Worm (Caenorhabditis elegans): ENCODE measurements around the gene set-12.

The set-12 gene

DNA sequence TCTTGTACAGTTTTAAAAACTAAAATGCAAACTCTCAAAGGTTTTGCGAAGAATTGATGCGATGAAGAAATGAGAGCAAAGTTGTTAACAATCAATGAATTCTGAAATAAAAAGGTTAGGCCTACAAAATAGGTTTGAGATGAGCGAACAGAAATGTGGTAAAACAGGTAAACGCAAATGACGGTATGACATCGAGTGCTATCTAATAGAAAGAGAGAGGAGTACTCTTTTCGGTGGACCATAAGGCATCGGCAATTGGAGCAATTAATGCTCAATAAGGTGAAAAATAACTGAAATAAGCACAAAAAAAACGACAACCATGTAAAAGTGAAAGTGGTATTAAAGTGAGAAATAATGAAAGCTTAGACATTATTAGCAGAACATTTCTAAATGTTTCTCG lies at the start of gene set-12:
Gene set-12 (minus strand): TSS at position 101 of the 400 bp plus-strand sequence.
- no peak for TF ChIP-seq aly-2 (tag; optimal IDR thresholded peaks at IDR 0.05)

DNA sequence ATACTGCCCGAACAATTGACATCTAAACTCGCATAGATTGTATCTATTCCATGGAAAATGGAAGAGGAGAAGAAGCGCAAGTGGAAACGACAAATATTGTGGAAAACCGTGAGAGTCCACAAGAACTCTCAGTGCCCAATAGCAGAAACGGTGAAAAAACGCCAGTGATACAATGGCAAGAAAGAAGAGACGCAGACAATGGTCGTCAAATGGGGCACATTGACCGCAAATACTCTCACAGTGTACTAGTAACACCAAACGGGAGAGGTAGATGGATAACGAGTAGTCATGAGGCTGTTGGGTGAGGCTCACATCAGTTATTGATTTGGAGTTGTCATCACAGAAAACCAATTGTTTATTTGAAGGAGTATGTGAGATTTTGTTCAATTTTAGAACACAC lies 46.3 kb upstream of the set-12 start, which contains the start of gene ZK154.4:
Gene ZK154.4 (minus strand): TSS at position 27 of the 400 bp plus-strand sequence.
- no peak for TF ChIP-seq mml-1 (tag; optimal IDR thresholded peaks at IDR 0.05)
- TF ChIP-seq elt-2 (tag; optimal IDR thresholded peaks at IDR 0.05), result peak; percentile 36
- peak; percentile 41 for TF ChIP-seq ceh-28 (tag; optimal IDR thresholded peaks at IDR 0.05)
- TF ChIP-seq elt-1 (tag; optimal IDR thresholded peaks at IDR 0.05), result no peak
- TF ChIP-seq eor-1 (tag; optimal IDR thresholded peaks at IDR 0.05), result no peak
- TF ChIP-seq sea-2 (GFP tag; optimal IDR thresholded peaks at IDR 0.05), result no peak
- TF ChIP-seq unc-62 (GFP tag; optimal IDR thresholded peaks at IDR 0.05), result no peak
- no peak for TF ChIP-seq elt-3 (tag; optimal IDR thresholded peaks at IDR 0.05)
- TF ChIP-seq nfya-1 (tag; optimal IDR thresholded peaks at IDR 0.05; ENCODE audit: insufficient read depth), result peak; percentile 74
- no peak for TF ChIP-seq lsy-12 (tag; optimal IDR thresholded peaks at IDR 0.05)
- TF ChIP-seq lin-15B (tag; optimal IDR thresholded peaks at IDR 0.05), result peak; percentile 11
- no peak for TF ChIP-seq nhr-67 (tag; optimal IDR thresholded peaks at IDR 0.05)
- no peak for TF ChIP-seq nhr-12 (tag; optimal IDR thresholded peaks at IDR 0.05)
- peak; percentile 51 for TF ChIP-seq lin-39 (tag; optimal IDR thresholded peaks at IDR 0.05)
- TF ChIP-seq pha-4 (tag; optimal IDR thresholded peaks at IDR 0.05), result peak; percentile 91
- TF ChIP-seq hmg-11 (tag; optimal IDR thresholded peaks at IDR 0.05), result peak; percentile 77
- TF ChIP-seq nhr-237 (tag; optimal IDR thresholded peaks at IDR 0.05), result no peak
- no peak for TF ChIP-seq snpc-4 (tag; optimal IDR thresholded peaks at IDR 0.05)
- TF ChIP-seq nhr-43 (tag; optimal IDR thresholded peaks at IDR 0.05; ENCODE audit: poor library complexity, severe bottlenecking), result peak; percentile 33
- no peak for TF ChIP-seq zag-1 (tag; optimal IDR thresholded peaks at IDR 0.05)
- peak; percentile 25 for TF ChIP-seq egl-5 (tag; optimal IDR thresholded peaks at IDR 0.05)
- no peak for TF ChIP-seq ceh-82 (tag; optimal IDR thresholded peaks at IDR 0.05)

DNA sequence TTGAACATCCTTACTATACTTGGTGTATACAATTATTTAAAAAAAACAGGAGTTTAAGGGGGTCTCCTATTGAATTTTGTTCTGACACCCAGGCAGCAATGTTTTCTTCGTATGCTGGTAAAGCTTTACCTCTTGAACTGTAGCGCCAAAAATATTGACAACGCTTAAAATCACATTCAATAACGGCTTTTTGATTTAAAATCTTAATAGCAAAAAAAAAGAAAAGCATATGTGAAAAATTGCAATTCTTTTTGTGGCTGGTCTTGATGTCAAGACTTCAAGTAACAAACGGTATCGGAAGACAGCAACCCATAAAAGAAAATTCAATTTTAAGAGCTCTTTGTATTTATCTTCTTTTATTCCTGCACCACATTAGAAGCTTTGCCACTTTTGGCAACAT lies 45.8 kb upstream of the set-12 start:
- TF ChIP-seq nhr-28 (tag; optimal IDR thresholded peaks at IDR 0.05) (no peak), nhr-77 (tag; optimal IDR thresholded peaks at IDR 0.05) (no peak), nhr-12 (tag; optimal IDR thresholded peaks at IDR 0.05) (no peak), nhr-76 (tag; optimal IDR thresholded peaks at IDR 0.05) (no peak), aly-2 (tag; optimal IDR thresholded peaks at IDR 0.05) (no peak), daf-12 (tag; optimal IDR thresholded peaks at IDR 0.05) (no peak)

DNA sequence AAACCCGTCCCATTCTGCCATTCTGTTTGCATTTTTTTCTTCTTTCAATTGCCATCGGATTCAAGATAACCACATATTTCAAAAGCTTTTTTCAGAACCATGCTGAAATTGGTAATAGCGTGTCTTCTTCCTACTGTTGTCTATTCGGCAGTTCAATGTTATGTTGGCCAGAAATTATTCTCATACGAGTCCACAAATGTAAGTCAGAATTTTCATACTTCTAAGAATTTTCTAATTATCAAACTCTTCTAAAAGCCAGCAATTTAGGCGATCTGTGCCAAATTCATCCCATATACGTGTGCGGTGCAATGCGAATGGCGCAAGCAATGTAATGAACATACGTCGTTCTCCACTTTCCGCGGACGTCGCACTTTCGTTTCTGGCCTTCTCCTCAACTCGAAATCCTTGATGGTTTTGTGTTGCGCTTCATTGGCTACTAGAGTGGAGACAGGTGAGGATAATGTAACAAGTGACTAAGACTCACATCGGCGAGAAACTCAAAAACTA lies 43.5 kb upstream of the set-12 start, which contains the start of gene ZK154.1:
Gene ZK154.1 (plus strand): TSS at position 51 of the 507 bp plus-strand sequence.
- no peak for TF ChIP-seq ztf-11 (tag; optimal IDR thresholded peaks at IDR 0.05)
- no peak for TF ChIP-seq ZK546.5 (tag; optimal IDR thresholded peaks at IDR 0.05)
- no peak for TF ChIP-seq elt-2 (tag; optimal IDR thresholded peaks at IDR 0.05)
- no peak for TF ChIP-seq daf-12 (tag; optimal IDR thresholded peaks at IDR 0.05)
- no peak for TF ChIP-seq eor-1 (tag; optimal IDR thresholded peaks at IDR 0.05)
- TF ChIP-seq lin-39 (tag; optimal IDR thresholded peaks at IDR 0.05), result no peak
- TF ChIP-seq unc-39 (tag; optimal IDR thresholded peaks at IDR 0.05), result no peak
- no peak for TF ChIP-seq pqm-1 (tag; optimal IDR thresholded peaks at IDR 0.05)
- TF ChIP-seq nhr-28 (tag; optimal IDR thresholded peaks at IDR 0.05), result no peak
- no peak for TF ChIP-seq lin-15B (tag; optimal IDR thresholded peaks at IDR 0.05)

DNA sequence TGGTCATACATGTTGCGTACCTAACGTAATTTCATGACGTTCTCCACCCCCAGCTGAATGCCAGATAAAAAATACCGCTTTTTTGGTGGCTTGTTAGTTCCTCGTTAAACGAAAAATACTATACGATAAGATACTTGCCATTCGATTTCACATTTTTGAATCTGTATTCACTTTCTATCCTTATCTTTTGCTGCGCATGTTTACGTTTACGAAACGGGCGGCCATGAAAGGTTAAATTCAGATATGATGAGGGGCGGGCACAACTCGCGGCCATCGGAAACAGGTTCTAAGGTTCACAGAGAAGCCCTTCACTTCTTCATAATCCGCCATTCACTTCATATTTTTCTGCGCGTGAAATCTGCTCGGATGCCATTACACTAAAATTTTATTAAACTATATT lies 42.7 kb upstream of the set-12 start:
- peak in 1 of 3 experiments; percentile 13 for TF ChIP-seq elt-3 (tag; optimal IDR thresholded peaks at IDR 0.05)
- peak; percentile 67 for TF ChIP-seq nhr-25 (tag; optimal IDR thresholded peaks at IDR 0.05)
- no peak for TF ChIP-seq ceh-9 (tag; optimal IDR thresholded peaks at IDR 0.05)

DNA sequence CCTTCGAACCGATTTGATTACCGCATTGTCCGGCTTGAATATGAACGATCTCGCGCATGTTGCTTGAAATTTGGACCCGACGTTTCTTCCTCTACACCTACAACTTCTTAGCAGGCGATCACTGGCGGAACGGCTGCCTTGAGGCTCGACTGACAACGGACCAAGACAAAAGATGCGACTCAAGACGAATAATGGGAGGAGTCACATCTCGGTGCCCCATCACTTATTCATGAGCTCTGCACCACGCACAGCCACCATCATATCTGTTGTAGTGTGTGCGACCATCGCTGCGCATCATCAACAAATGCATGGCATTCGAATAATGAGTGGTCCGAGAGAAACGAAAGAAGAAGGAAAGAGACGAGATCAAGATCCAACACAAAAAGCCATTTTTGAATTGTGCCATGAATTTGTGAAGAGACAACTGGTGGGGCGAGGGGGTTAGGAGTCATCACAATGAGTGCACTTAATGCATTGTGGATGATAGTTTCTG lies 40.5 kb upstream of the set-12 start, which contains the start of gene mec-7:
Gene mec-7 (minus strand): TSS at position 181 of the 493 bp plus-strand sequence.
- no peak for TF ChIP-seq nhr-67 (tag; optimal IDR thresholded peaks at IDR 0.05)
- TF ChIP-seq pqm-1 (tag; optimal IDR thresholded peaks at IDR 0.05), result no peak
- TF ChIP-seq jun-1 (tag; optimal IDR thresholded peaks at IDR 0.05), result no peak
- no peak for TF ChIP-seq elt-3 (tag; optimal IDR thresholded peaks at IDR 0.05)
- TF ChIP-seq egl-5 (tag; optimal IDR thresholded peaks at IDR 0.05), result no peak
- TF ChIP-seq fos-1 (tag; optimal IDR thresholded peaks at IDR 0.05), result no peak
- TF ChIP-seq elt-1 (tag; optimal IDR thresholded peaks at IDR 0.05), result no peak
- no peak for TF ChIP-seq ztf-4 (tag; optimal IDR thresholded peaks at IDR 0.05)
- no peak for TF ChIP-seq daf-12 (tag; optimal IDR thresholded peaks at IDR 0.05)
- no peak for TF ChIP-seq elt-2 (tag; optimal IDR thresholded peaks at IDR 0.05)
- TF ChIP-seq fkh-2 (tag; optimal IDR thresholded peaks at IDR 0.05), result no peak

Data from whole organism, L3 larva.